Worm (Caenorhabditis elegans): ENCODE results near the gene F48B9.3.

- TF ChIP-seq ref-1 (GFP tag; conservative IDR thresholded peaks at IDR 0.05) (no peak), flt-1 (GFP tag; IDR thresholded peaks at IDR 0.05) (no peak), med-1 (GFP tag; optimal IDR thresholded peaks at IDR 0.05; ENCODE audit: insufficient read depth) (no peak), tab-1 (GFP tag; IDR thresholded peaks at IDR 0.05) (no peak), ztf-29 (GFP tag; IDR thresholded peaks at IDR 0.05) (no peak)
Observed at ce11 chrX:2163084-2163483, 1.8 kb upstream of the F48B9.3 start, which contains the start of gene pdf-2.

Measured in whole organism, midembryonic.